Fruit fly (Drosophila melanogaster) Kc167 (cell line): ENCODE data around the gene Lim3.

ENCODE experiments used
- Myc ChIP-seq: fragments of >200 bp; optimal IDR thresholded peaks from 2 replicates; lab custom pipeline; 2017; ENCODE audit warnings: missing external identifiers
- h ChIP-seq: fragments of >200 bp; optimal IDR thresholded peaks from 3 replicates; lab custom pipeline; 2018; ENCODE audit warnings: missing external identifiers
- psq ChIP-seq: fragments of >200 bp; optimal IDR thresholded peaks from 2 replicates; lab custom pipeline; 2017; ENCODE audit warnings: missing external identifiers
- ttk ChIP-seq: sonication (Bioruptor generic); optimal IDR thresholded peaks from 2 replicates; lab custom pipeline; 2017; ENCODE audit warnings: missing external identifiers

- TF ChIP-seq ttk (no peak), h (lab: Kevin White, UChicago) (no peak), psq (lab: Kevin White, UChicago) (no peak), Myc (lab: Kevin White, UChicago) (no peak)
Observed at dm6 chr2L:19097374-19097773, 10.9 kb downstream of the Lim3 start.
